Fruit fly (Drosophila melanogaster) whole organism, embryonic: ENCODE results near the gene CG4953.
A peak's percentile ranks its signal among the peaks of the same experiment; 100 is the strongest.

ENCODE experiments used
- Atf6 ChIP-seq: fragments of 200-800 bp; sonication (Bioruptor generic); IDR thresholded peaks from 2 replicates; pipeline ENCODE4 v1.3.6; 2022; ENCODE audit warnings: missing biosample characterization, missing genetic modification characterization
- CG10209 ChIP-seq: fragments of 200-800 bp; sonication (Bioruptor generic); optimal IDR thresholded peaks from 3 replicates; lab custom pipeline; 2017; ENCODE audit warnings: missing biosample characterization, mild to moderate bottlenecking, missing genetic modification characterization, missing genetic modification reagents
- CG10462 ChIP-seq: fragments of 200-800 bp; sonication (Bioruptor generic); optimal IDR thresholded peaks from 2 replicates; lab custom pipeline; 2016; ENCODE audit warnings: missing biosample characterization, missing genetic modification characterization
- CG10654 ChIP-seq: fragments of 200-800 bp; sonication (Bioruptor generic); optimal IDR thresholded peaks from 2 replicates; lab custom pipeline; 2016; ENCODE audit warnings: missing biosample characterization, missing genetic modification characterization
- CG11398 ChIP-seq: fragments of 200-800 bp; sonication (Bioruptor generic); optimal IDR thresholded peaks from 2 replicates; lab custom pipeline; 2016; ENCODE audit warnings: missing biosample characterization, missing genetic modification characterization
- CG11695 ChIP-seq: fragments of 200-800 bp; sonication (Bioruptor generic); IDR thresholded peaks from 3 replicates; pipeline ENCODE4 v1.3.6; 2022; ENCODE audit warnings: missing biosample characterization, missing genetic modification characterization
- CG12236 ChIP-seq: fragments of 200-800 bp; sonication (Bioruptor generic); optimal IDR thresholded peaks from 2 replicates; lab custom pipeline; 2016; ENCODE audit warnings: missing biosample characterization, missing genetic modification characterization
- CG14667 ChIP-seq: fragments of 200-800 bp; sonication (Bioruptor generic); IDR thresholded peaks from 2 replicates; pipeline ENCODE4 v1.3.6; 2022; ENCODE audit warnings: missing biosample characterization, missing genetic modification characterization
- CG15514 ChIP-seq: fragments of 200-800 bp; sonication (Bioruptor generic); optimal IDR thresholded peaks from 3 replicates; lab custom pipeline; 2017; ENCODE audit warnings: missing biosample characterization, missing genetic modification characterization, mild to moderate bottlenecking, moderate library complexity, missing genetic modification reagents
- CG15696 ChIP-seq: fragments of 200-800 bp; sonication (Bioruptor generic); optimal IDR thresholded peaks from 2 replicates; lab custom pipeline; 2019; ENCODE audit warnings: missing biosample characterization, mild to moderate bottlenecking, missing genetic modification characterization, moderate library complexity
- CG16863 ChIP-seq: fragments of 200-800 bp; sonication (Bioruptor generic); optimal IDR thresholded peaks from 3 replicates; lab custom pipeline; 2016; ENCODE audit warnings: missing biosample characterization, missing genetic modification characterization
- CG18011 ChIP-seq: fragments of 200-800 bp; sonication (Bioruptor generic); optimal IDR thresholded peaks from 2 replicates; lab custom pipeline; 2017; ENCODE audit warnings: missing biosample characterization, missing genetic modification characterization, mild to moderate bottlenecking, moderate library complexity, missing genotype
- CG18476 ChIP-seq: fragments of 200-800 bp; sonication (Bioruptor generic); optimal IDR thresholded peaks from 2 replicates; lab custom pipeline; 2016; ENCODE audit warnings: missing biosample characterization, mild to moderate bottlenecking, missing genetic modification characterization
- CG18764 ChIP-seq: fragments of 200-800 bp; sonication (Bioruptor generic); optimal IDR thresholded peaks from 3 replicates; lab custom pipeline; 2016; ENCODE audit warnings: missing biosample characterization, missing genetic modification characterization
- CG32772 ChIP-seq: fragments of 200-800 bp; sonication (Bioruptor generic); IDR thresholded peaks from 2 replicates; pipeline ENCODE4 v1.3.6; 2022; ENCODE audit warnings: missing biosample characterization, missing genetic modification characterization
- CG3281 ChIP-seq: fragments of 200-800 bp; sonication (Bioruptor generic); optimal IDR thresholded peaks from 3 replicates; lab custom pipeline; 2017; ENCODE audit warnings: missing biosample characterization, mild to moderate bottlenecking, missing genetic modification characterization
- CG34422 ChIP-seq: fragments of 200-800 bp; sonication (Bioruptor generic); IDR thresholded peaks from 3 replicates; pipeline ENCODE4 v1.3.6; 2022; ENCODE audit warnings: missing biosample characterization, missing genetic modification characterization
- CG3995 ChIP-seq: fragments of 200-800 bp; sonication (Bioruptor generic); optimal IDR thresholded peaks from 3 replicates; lab custom pipeline; 2016; ENCODE audit warnings: missing biosample characterization, missing genetic modification characterization
- CG6175 ChIP-seq: fragments of 200-800 bp; sonication (Bioruptor generic); IDR thresholded peaks from 3 replicates; pipeline ENCODE4 v1.3.6; 2022; ENCODE audit warnings: missing biosample characterization, missing genetic modification characterization
- CG6254 ChIP-seq: fragments of 200-800 bp; sonication (Bioruptor generic); optimal IDR thresholded peaks from 3 replicates; lab custom pipeline; 2017; ENCODE audit warnings: mild to moderate bottlenecking, missing biosample characterization, missing genetic modification reagents, missing genetic modification characterization
- CG7357 ChIP-seq: fragments of 200-800 bp; sonication (Bioruptor generic); IDR thresholded peaks from 3 replicates; pipeline ENCODE4 v1.3.6; 2022; ENCODE audit warnings: missing biosample characterization, missing genetic modification characterization
- CG7928 ChIP-seq: fragments of 200-800 bp; sonication (Bioruptor generic); optimal IDR thresholded peaks from 2 replicates; lab custom pipeline; 2017; ENCODE audit warnings: missing biosample characterization, mild to moderate bottlenecking, missing genetic modification characterization
- CG9609 ChIP-seq: fragments of 200-800 bp; sonication (Bioruptor generic); optimal IDR thresholded peaks from 3 replicates; lab custom pipeline; 2016; ENCODE audit warnings: missing biosample characterization, missing genetic modification characterization
- CG9876 ChIP-seq: fragments of 200-800 bp; sonication (Bioruptor generic); optimal IDR thresholded peaks from 2 replicates; lab custom pipeline; 2016; ENCODE audit warnings: missing biosample characterization, missing genetic modification characterization
- Camta ChIP-seq: fragments of 200-800 bp; sonication (Bioruptor generic); optimal IDR thresholded peaks from 2 replicates; lab custom pipeline; 2016; ENCODE audit warnings: missing biosample characterization, missing genetic modification characterization
- Dp ChIP-seq: fragments of 200-800 bp; sonication (Bioruptor generic); optimal IDR thresholded peaks from 2 replicates; lab custom pipeline; 2018; ENCODE audit warnings: missing biosample characterization, mild to moderate bottlenecking, missing genetic modification characterization, moderate library complexity
- HLH3B ChIP-seq: fragments of 200-800 bp; sonication (Bioruptor generic); IDR thresholded peaks from 2 replicates; pipeline ENCODE4 v1.3.6; 2022; ENCODE audit warnings: missing biosample characterization, missing genetic modification characterization
- Hr78 ChIP-seq, 2 experiments: fragments of 200-800 bp in 1 of 2; fragments of >200 bp in 1 of 2; sonication (Bioruptor generic) in 1 of 2; optimal IDR thresholded peaks; 2 replicates each; lab custom pipeline; 2017 to 2019; ENCODE audit warnings: missing biosample characterization in 2 of 2, missing genetic modification characterization in 2 of 2, mild to moderate bottlenecking in 1 of 2, moderate library complexity in 1 of 2
- NFAT ChIP-seq: fragments of 200-800 bp; sonication (Bioruptor generic); IDR thresholded peaks from 2 replicates; pipeline ENCODE4 v1.3.6; 2022; ENCODE audit warnings: missing biosample characterization, missing genetic modification characterization
- Neu2 ChIP-seq: fragments of 200-800 bp; sonication (Bioruptor generic); optimal IDR thresholded peaks from 3 replicates; lab custom pipeline; 2016; ENCODE audit warnings: missing biosample characterization, missing genetic modification characterization, borderline replicate concordance
- Poxn ChIP-seq: fragments of 200-800 bp; sonication (Bioruptor generic); IDR thresholded peaks from 2 replicates; pipeline ENCODE4 v1.3.6; 2022; ENCODE audit warnings: missing biosample characterization, missing genetic modification characterization
- Sry-δ ChIP-seq: fragments of 200-800 bp; sonication (Bioruptor generic); optimal IDR thresholded peaks from 2 replicates; lab custom pipeline; 2016; ENCODE audit warnings: missing biosample characterization, missing genetic modification characterization
- Ssrp ChIP-seq: fragments of 200-800 bp; sonication (Bioruptor generic); optimal IDR thresholded peaks from 2 replicates; lab custom pipeline; 2018; ENCODE audit warnings: missing biosample characterization, mild to moderate bottlenecking, missing genetic modification characterization, moderate library complexity
- az2 ChIP-seq: fragments of 200-800 bp; sonication (Bioruptor generic); optimal IDR thresholded peaks from 3 replicates; lab custom pipeline; 2016; ENCODE audit warnings: missing biosample characterization, missing genetic modification characterization
- cas ChIP-seq: fragments of 200-800 bp; sonication (Bioruptor generic); IDR thresholded peaks from 2 replicates; pipeline ENCODE4 v1.3.6; 2022; ENCODE audit warnings: missing biosample characterization, missing genetic modification characterization
- dimm ChIP-seq: fragments of 200-800 bp; sonication (Bioruptor generic); IDR thresholded peaks from 2 replicates; pipeline ENCODE4 v1.3.6; 2022; ENCODE audit warnings: missing biosample characterization, missing genetic modification characterization
- dysf ChIP-seq: fragments of 200-800 bp; sonication (Bioruptor generic); IDR thresholded peaks from 3 replicates; pipeline ENCODE4 v1.3.6; 2022; ENCODE audit warnings: missing biosample characterization, missing genetic modification characterization
- exex ChIP-seq: fragments of 200-800 bp; sonication (Bioruptor generic); optimal IDR thresholded peaks from 4 replicates; lab custom pipeline; 2018; ENCODE audit warnings: missing biosample characterization, mild to moderate bottlenecking, missing genetic modification characterization, moderate library complexity
- her ChIP-seq: fragments of 200-800 bp; sonication (Bioruptor generic); optimal IDR thresholded peaks from 2 replicates; lab custom pipeline; 2016; ENCODE audit warnings: missing biosample characterization, missing genetic modification characterization
- hkb ChIP-seq, 2 experiments: fragments of 200-800 bp in 1 of 2; fragments of >200 bp in 1 of 2; sonication (Bioruptor generic) in 1 of 2; IDR thresholded peaks in 1 of 2; optimal IDR thresholded peaks in 1 of 2; 2 replicates each; pipeline versions ENCODE4 v1.3.6 to Lab custom; 2017 to 2022; ENCODE audit warnings: missing biosample characterization in 1 of 2, missing genetic modification characterization in 1 of 2
- lmd ChIP-seq: fragments of 200-800 bp; sonication (Bioruptor generic); IDR thresholded peaks from 2 replicates; pipeline ENCODE4 v1.3.6; 2022; ENCODE audit warnings: missing biosample characterization, missing genetic modification characterization
- nom ChIP-seq: fragments of 200-800 bp; sonication (Bioruptor generic); optimal IDR thresholded peaks from 2 replicates; lab custom pipeline; 2017; ENCODE audit warnings: missing biosample characterization, missing genetic modification characterization, mild to moderate bottlenecking, moderate library complexity, missing genetic modification reagents
- psq ChIP-seq: fragments of 200-800 bp; sonication (Bioruptor generic); optimal IDR thresholded peaks from 2 replicates; lab custom pipeline; 2017; ENCODE audit warnings: missing biosample characterization, missing genetic modification characterization
- pzg ChIP-seq: fragments of 200-800 bp; sonication (Bioruptor generic); optimal IDR thresholded peaks from 3 replicates; lab custom pipeline; 2018; ENCODE audit warnings: missing biosample characterization, mild to moderate bottlenecking, missing genetic modification characterization, moderate library complexity
- sc ChIP-seq, 3 experiments: fragments of >200 bp in 2 of 3; fragments of 200-800 bp in 1 of 3; sonication (Bioruptor generic) in 1 of 3; optimal IDR thresholded peaks; 2 replicates in 2 of 3; 3 replicates in 1 of 3; lab custom pipeline; 2017; ENCODE audit warnings: mild to moderate bottlenecking in 1 of 3, missing biosample characterization in 1 of 3, missing genetic modification characterization in 1 of 3, missing genetic modification reagents in 1 of 3
- sens-2 ChIP-seq: fragments of 200-800 bp; sonication (Bioruptor generic); IDR thresholded peaks from 2 replicates; pipeline ENCODE4 v1.3.6; 2022; ENCODE audit warnings: missing biosample characterization, missing genetic modification characterization
- sisA ChIP-seq: fragments of 200-800 bp; sonication (Bioruptor generic); IDR thresholded peaks from 2 replicates; pipeline ENCODE4 v1.3.6; 2022; ENCODE audit warnings: missing biosample characterization, missing genetic modification characterization
- tap ChIP-seq: fragments of 200-800 bp; optimal IDR thresholded peaks from 3 replicates; lab custom pipeline; 2019; ENCODE audit warnings: missing biosample characterization, mild to moderate bottlenecking, missing genetic modification characterization, moderate library complexity
- tgo ChIP-seq: fragments of 200-800 bp; sonication (Bioruptor generic); IDR thresholded peaks from 3 replicates; pipeline ENCODE4 v1.3.6; 2022; ENCODE audit warnings: missing biosample characterization, missing genetic modification characterization
- wek ChIP-seq: fragments of 200-800 bp; sonication (Bioruptor generic); optimal IDR thresholded peaks from 3 replicates; lab custom pipeline; 2018; ENCODE audit warnings: missing biosample characterization, mild to moderate bottlenecking, missing genetic modification characterization, moderate library complexity
- zfh2 ChIP-seq: fragments of 200-800 bp; sonication (Bioruptor generic); optimal IDR thresholded peaks from 2 replicates; lab custom pipeline; 2016; ENCODE audit warnings: missing biosample characterization, missing genetic modification characterization

Gene CG4953

dm6 chr2L:10299810-10300147 is 33.3 kb downstream of the CG4953 start, which contains the start of gene CYLD (continued):
- no peak for TF ChIP-seq sc (optimal IDR thresholded peaks at IDR 0.05; lab: Kevin White, UChicago)
- peak; percentile 13 for TF ChIP-seq sc (GFP tag; optimal IDR thresholded peaks at IDR 0.05; lab: Kevin White, UChicago)
- TF ChIP-seq tap (tag; lab: Kevin White, UChicago) = peak; percentile 68
- peak; percentile 21 for TF ChIP-seq CG6254 (GFP tag; lab: Kevin White, UChicago)
- no peak for TF ChIP-seq NFAT (GFP tag; lab: Robert Waterston, UW)
- peak; percentile 24 for TF ChIP-seq CG10462
- TF ChIP-seq dysf = peak; percentile 62; the same call in 1 of the 3 replicates
- no peak for TF ChIP-seq cas (GFP tag; lab: Robert Waterston, UW)
- TF ChIP-seq CG14667 (GFP tag; lab: Robert Waterston, UW) = no peak
- TF ChIP-seq CG10209 (GFP tag; lab: Kevin White, UChicago) = peak; percentile 52
- no peak for TF ChIP-seq CG7928
- no peak for TF ChIP-seq CG11398
- no peak for TF ChIP-seq CG12236 (GFP tag; lab: Kevin White, UChicago)
- TF ChIP-seq az2 (GFP tag; lab: Kevin White, UChicago) = peak; percentile 77
- TF ChIP-seq CG10654 = peak; percentile 61
- TF ChIP-seq CG3995 (GFP tag; lab: Kevin White, UChicago) = no peak
- TF ChIP-seq her (GFP tag; lab: Kevin White, UChicago) = no peak
- TF ChIP-seq CG18476 = peak; percentile 32
- no peak for TF ChIP-seq Poxn (GFP tag; lab: Robert Waterston, UW)
- 0 out of 3 replicates have a peak, but pooled peaks have one; percentile 18 for TF ChIP-seq CG7357 (GFP tag; lab: Robert Waterston, UW)
- no peak for TF ChIP-seq CG9609 (GFP tag; lab: Kevin White, UChicago)
- peak; percentile 44; the same call in 1 of the 2 replicates for TF ChIP-seq HLH3B (GFP tag; lab: Robert Waterston, UW)
- TF ChIP-seq CG32772 (GFP tag; lab: Robert Waterston, UW) = no peak
- peak; percentile 42 for TF ChIP-seq CG18764
- TF ChIP-seq Dp (GFP tag; lab: Kevin White, UChicago) = peak; percentile 15
- peak; percentile 63 for TF ChIP-seq CG3281 (GFP tag; lab: Kevin White, UChicago)
- no peak for TF ChIP-seq exex (tag; lab: Kevin White, UChicago)
- TF ChIP-seq lmd (GFP tag; lab: Robert Waterston, UW) = no peak; the same call in 1 of the 2 replicates
- TF ChIP-seq Hr78 (GFP tag; optimal IDR thresholded peaks at IDR 0.05; lab: Kevin White, UChicago) = no peak
- no peak for TF ChIP-seq CG18011
- TF ChIP-seq CG15696 = peak; percentile 49
- no peak for TF ChIP-seq hkb (optimal IDR thresholded peaks at IDR 0.05; lab: Kevin White, UChicago)
- TF ChIP-seq hkb (GFP tag; IDR thresholded peaks at IDR 0.05; lab: Robert Waterston, UW) = peak; percentile 85
- peak; percentile 63 for TF ChIP-seq Ssrp
- no peak for TF ChIP-seq dimm (GFP tag; lab: Robert Waterston, UW)
- peak; percentile 26 for TF ChIP-seq nom
- TF ChIP-seq Atf6 (GFP tag; lab: Robert Waterston, UW) = peak; percentile 81
- no peak for TF ChIP-seq sens-2 (GFP tag; lab: Robert Waterston, UW)
- TF ChIP-seq CG6175 (GFP tag; lab: Robert Waterston, UW) = no peak
- TF ChIP-seq CG11695 (GFP tag; lab: Robert Waterston, UW) = peak; percentile 75
- TF ChIP-seq zfh2 (GFP tag; lab: Kevin White, UChicago) = no peak
- TF ChIP-seq Camta (GFP tag; lab: Kevin White, UChicago) = peak; percentile 5
- peak; percentile 66 for TF ChIP-seq CG15514
- TF ChIP-seq wek (GFP tag; lab: Kevin White, UChicago) = peak; percentile 97
- TF ChIP-seq psq = no peak
- TF ChIP-seq pzg = peak; percentile 32
- TF ChIP-seq CG9876 = no peak
- TF ChIP-seq Sry-δ (GFP tag; lab: Kevin White, UChicago) = peak; percentile 39
- no peak for TF ChIP-seq sisA (GFP tag; lab: Robert Waterston, UW)
- TF ChIP-seq tgo (GFP tag; lab: Robert Waterston, UW) = peak; percentile 61; the same call in 2 of the 3 replicates
- TF ChIP-seq Neu2 = no peak
- no peak; the same call in 2 of the 3 replicates for TF ChIP-seq CG34422
- peak; percentile 14 for TF ChIP-seq CG16863 (GFP tag; lab: Kevin White, UChicago)
